Worm (Caenorhabditis elegans): ENCODE measurements around the gene dyf-18.
A peak's percentile ranks its signal among the peaks of the same experiment; 100 is the strongest.

Gene dyf-18

DNA sequence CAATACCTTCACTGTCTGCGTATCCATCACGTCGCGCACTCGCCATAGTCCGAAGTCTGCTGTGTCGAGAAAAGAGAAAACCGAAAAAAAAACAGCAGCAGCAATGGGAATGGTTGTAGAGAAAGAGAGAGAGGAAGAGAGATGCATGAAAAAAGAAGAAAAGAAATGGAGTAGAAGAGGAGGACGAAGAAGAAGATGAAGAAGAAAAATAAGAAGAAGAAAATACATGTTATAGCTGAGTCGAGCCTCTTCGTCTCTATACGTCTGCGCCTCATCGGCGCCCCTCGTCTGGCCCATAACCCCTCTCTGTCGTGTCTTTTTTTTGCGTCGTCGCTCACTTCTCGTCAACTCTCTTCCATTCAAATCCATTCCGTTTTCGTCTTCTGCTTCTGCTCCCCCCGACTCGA, 8.7 kb upstream of the dyf-18 start (continued):
- TF ChIP-seq egl-27 (tag; optimal IDR thresholded peaks at IDR 0.05) (peak; percentile 48), nhr-237 (tag; optimal IDR thresholded peaks at IDR 0.05) (no peak), unc-39 (tag; optimal IDR thresholded peaks at IDR 0.05) (no peak), nhr-21 (tag; optimal IDR thresholded peaks at IDR 0.05) (peak; percentile 67), zag-1 (tag; optimal IDR thresholded peaks at IDR 0.05) (peak; percentile 71), nhr-25 (tag; optimal IDR thresholded peaks at IDR 0.05) (peak; percentile 64), sma-9 (GFP tag; optimal IDR thresholded peaks at IDR 0.05) (peak; percentile 89), sma-9 (tag; optimal IDR thresholded peaks at IDR 0.05) (no peak), mdl-1 (tag; optimal IDR thresholded peaks at IDR 0.05) (peak; percentile 20 to 34), ceh-82 (tag; optimal IDR thresholded peaks at IDR 0.05) (peak; percentile 37), sem-4 (tag; optimal IDR thresholded peaks at IDR 0.05) (peak; percentile 76), F13H6.1 (tag; optimal IDR thresholded peaks at IDR 0.05) (peak; percentile 87), gmeb-1 (tag; optimal IDR thresholded peaks at IDR 0.05) (no peak), ama-1 (optimal IDR thresholded peaks at IDR 0.05) (no peak)

ce11 chrIV:11809047-11809446, 8.1 kb upstream of the dyf-18 start:
- TF ChIP-seq Y55F3AM.14 (GFP tag; optimal IDR thresholded peaks at IDR 0.05): no peak
- TF ChIP-seq ZK546.5 (tag; optimal IDR thresholded peaks at IDR 0.05): no peak
- TF ChIP-seq gmeb-1 (tag; optimal IDR thresholded peaks at IDR 0.05): no peak
- peak; percentile 22 for TF ChIP-seq fos-1 (tag; optimal IDR thresholded peaks at IDR 0.05)
- peak; percentile 39 for TF ChIP-seq nhr-21 (tag; optimal IDR thresholded peaks at IDR 0.05)
- TF ChIP-seq crh-2 (tag; optimal IDR thresholded peaks at IDR 0.05): peak; percentile 21
- TF ChIP-seq sma-9 (GFP tag; optimal IDR thresholded peaks at IDR 0.05): peak; percentile 81
- TF ChIP-seq sma-9 (tag; optimal IDR thresholded peaks at IDR 0.05): no peak
- TF ChIP-seq blmp-1 (tag; optimal IDR thresholded peaks at IDR 0.05; ENCODE audit: insufficient read depth): peak; percentile 17
- TF ChIP-seq lsy-2 (tag; optimal IDR thresholded peaks at IDR 0.05): peak in 1 of 2 experiments; percentile 1

DNA sequence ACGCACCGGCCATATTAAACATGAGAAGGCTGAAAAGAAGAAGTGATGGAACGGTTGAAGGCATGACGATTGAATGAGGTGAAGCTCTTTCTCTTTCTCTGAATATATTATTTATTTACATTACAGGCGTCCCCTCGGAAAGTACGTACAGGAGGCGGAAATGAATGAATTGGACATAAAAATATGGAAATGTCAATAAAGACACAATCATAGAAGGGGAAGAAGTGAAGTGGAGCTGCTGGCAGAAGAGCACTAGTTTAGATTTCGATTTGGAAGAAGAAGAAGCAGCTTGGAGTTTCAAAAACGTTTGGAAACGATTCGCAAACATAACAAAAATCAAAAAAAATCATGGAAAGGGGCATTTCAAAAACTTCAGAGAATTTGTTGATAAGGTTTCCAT, 3.1 kb upstream of the dyf-18 start, which contains the start of gene H01G02.1:
Gene H01G02.1, minus strand, starts transcription at position 101 of the 400 bp plus-strand sequence.
- TF ChIP-seq C34F6.9 (tag; optimal IDR thresholded peaks at IDR 0.05) (no peak), gmeb-1 (tag; optimal IDR thresholded peaks at IDR 0.05) (no peak), lsy-2 (tag; optimal IDR thresholded peaks at IDR 0.05) (no peak), sem-4 (tag; optimal IDR thresholded peaks at IDR 0.05) (no peak), fos-1 (tag; optimal IDR thresholded peaks at IDR 0.05) (no peak), elt-3 (tag; optimal IDR thresholded peaks at IDR 0.05) (no peak), ceh-16 (tag; optimal IDR thresholded peaks at IDR 0.05) (no peak), nhr-6 (tag; optimal IDR thresholded peaks at IDR 0.05) (no peak), elt-1 (tag; optimal IDR thresholded peaks at IDR 0.05) (no peak), zag-1 (tag; optimal IDR thresholded peaks at IDR 0.05) (no peak), nhr-10 (tag; optimal IDR thresholded peaks at IDR 0.05) (no peak)

DNA sequence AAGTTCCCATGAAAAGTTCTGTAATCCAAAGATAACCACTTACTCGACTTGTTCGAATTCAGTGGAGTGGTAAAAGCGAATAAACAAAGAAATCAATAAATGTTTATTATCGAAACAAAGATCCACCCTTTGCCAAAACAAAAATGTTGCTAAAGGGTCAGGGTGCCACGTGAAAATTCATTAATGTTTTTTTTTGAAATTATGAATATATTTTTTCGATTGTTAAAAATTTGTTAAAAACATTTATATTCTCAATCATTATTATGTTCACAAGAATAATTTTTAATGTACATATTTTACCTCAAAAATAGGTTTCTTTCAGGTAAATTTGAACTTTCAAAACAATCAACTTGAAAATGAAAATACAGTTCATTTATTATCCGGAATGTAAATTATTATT, 2.1 kb upstream of the dyf-18 start, which contains the start of gene H01G02.4:
Gene H01G02.4, minus strand, starts transcription at position 101 of the 400 bp plus-strand sequence.
- TF ChIP-seq dmd-4 (tag; optimal IDR thresholded peaks at IDR 0.05): no peak
- TF ChIP-seq ztf-4 (tag; optimal IDR thresholded peaks at IDR 0.05): no peak
- TF ChIP-seq ztf-11 (tag; optimal IDR thresholded peaks at IDR 0.05): no peak
- no peak for TF ChIP-seq gmeb-1 (tag; optimal IDR thresholded peaks at IDR 0.05)
- no peak for TF ChIP-seq lin-39 (tag; optimal IDR thresholded peaks at IDR 0.05)
- TF ChIP-seq R02D3.7 (tag; optimal IDR thresholded peaks at IDR 0.05): no peak
- TF ChIP-seq egl-27 (tag; optimal IDR thresholded peaks at IDR 0.05): no peak
- TF ChIP-seq ceh-16 (tag; optimal IDR thresholded peaks at IDR 0.05): no peak
- TF ChIP-seq ztf-1 (GFP tag; conservative IDR thresholded peaks at IDR 0.05): no peak
- no peak for TF ChIP-seq sma-3 (GFP tag; optimal IDR thresholded peaks at IDR 0.05)
- TF ChIP-seq aly-2 (tag; optimal IDR thresholded peaks at IDR 0.05): no peak
- no peak for TF ChIP-seq F13H6.1 (tag; optimal IDR thresholded peaks at IDR 0.05)
- TF ChIP-seq skn-1 (tag; optimal IDR thresholded peaks at IDR 0.05): no peak
- TF ChIP-seq fos-1 (tag; optimal IDR thresholded peaks at IDR 0.05): no peak
- TF ChIP-seq nhr-10 (tag; optimal IDR thresholded peaks at IDR 0.05): no peak
- no peak for TF ChIP-seq nhr-129 (tag; optimal IDR thresholded peaks at IDR 0.05)
- no peak for TF ChIP-seq alr-1 (tag; optimal IDR thresholded peaks at IDR 0.05)
- no peak for TF ChIP-seq elt-1 (tag; optimal IDR thresholded peaks at IDR 0.05)
- TF ChIP-seq ceh-82 (tag; optimal IDR thresholded peaks at IDR 0.05): no peak
